Worm (Caenorhabditis elegans) whole organism, L4 larva: ENCODE measurements around the gene F32D8.7.

Experiments used
- T20F7.1 ChIP-seq: fragments of 200-800 bp; sonication (Bioruptor generic); optimal IDR thresholded peaks from 2 replicates; lab custom pipeline; 2018; ENCODE audit warnings: mild to moderate bottlenecking, missing genetic modification characterization, missing compliant biosample characterization
- T26A8.4 ChIP-seq: fragments of 200-800 bp; sonication (Bioruptor generic); IDR thresholded peaks from 2 replicates; pipeline ENCODE4 v1.3.6; 2022; ENCODE audit warnings: missing genetic modification characterization, missing compliant biosample characterization
- Y48G9A.11 ChIP-seq: fragments of 200-800 bp; sonication (Bioruptor generic); IDR thresholded peaks from 2 replicates; pipeline ENCODE4 v1.3.6; 2022; ENCODE audit warnings: missing genetic modification reagents, missing genetic modification characterization, missing compliant biosample characterization
- Y5F2A.4 ChIP-seq: fragments of 200-800 bp; sonication (Bioruptor generic); optimal IDR thresholded peaks from 2 replicates; lab custom pipeline; 2018; ENCODE audit warnings: mild to moderate bottlenecking, missing genetic modification characterization, missing compliant biosample characterization
- ZK337.2 ChIP-seq: fragments of 200-800 bp; sonication (Bioruptor generic); IDR thresholded peaks from 2 replicates; pipeline ENCODE4 v1.3.6; 2022; ENCODE audit warnings: missing genetic modification reagents, missing genetic modification characterization, missing compliant biosample characterization
- ZK546.5 ChIP-seq, 2 experiments: sonication (generic microtip); optimal IDR thresholded peaks; 2 replicates each; lab custom pipeline; 2017; ENCODE audit warnings: missing biosample characterization in 2 of 2, missing genetic modification characterization in 2 of 2
- aly-2 ChIP-seq: sonication (generic microtip); optimal IDR thresholded peaks from 2 replicates; lab custom pipeline; 2018; ENCODE audit warnings: missing biosample characterization, missing genetic modification characterization
- arid-1 ChIP-seq: fragments of 200-800 bp; sonication (Bioruptor generic); conservative IDR thresholded peaks from 2 replicates; pipeline ENCODE4 v1.3.6; 2022; ENCODE audit warnings: missing genetic modification reagents, missing genetic modification characterization, missing compliant biosample characterization
- attf-4 ChIP-seq: sonication (generic microtip); optimal IDR thresholded peaks from 3 replicates; lab custom pipeline; 2017; ENCODE audit warnings: missing biosample characterization, missing genetic modification characterization
- ceh-20 ChIP-seq: fragments of 200-800 bp; sonication (Bioruptor generic); IDR thresholded peaks from 2 replicates; pipeline ENCODE4 v1.3.6; 2022; ENCODE audit warnings: missing genetic modification reagents, missing genetic modification characterization, missing compliant biosample characterization
- ceh-28 ChIP-seq: fragments of 150-350 bp; optimal IDR thresholded peaks from 2 replicates; lab custom pipeline; 2014; ENCODE audit warnings: missing biosample characterization, missing genetic modification reagents, missing genetic modification characterization
- ceh-32 ChIP-seq: sonication (generic microtip); optimal IDR thresholded peaks from 2 replicates; lab custom pipeline; 2016; ENCODE audit warnings: mild to moderate bottlenecking, missing genetic modification characterization, missing compliant biosample characterization; ENCODE audit not compliant: poor library complexity
- ceh-44 ChIP-seq: fragments of 200-800 bp; sonication (Bioruptor generic); IDR thresholded peaks from 2 replicates; pipeline ENCODE4 v1.3.6; 2022; ENCODE audit warnings: missing genetic modification reagents, missing genetic modification characterization, missing compliant biosample characterization
- daf-12 ChIP-seq: fragments of 150-350 bp; optimal IDR thresholded peaks from 2 replicates; lab custom pipeline; 2014; ENCODE audit warnings: missing biosample characterization, missing genetic modification reagents, missing genetic modification characterization
- daf-16 ChIP-seq, 3 experiments: sonication (generic microtip); optimal IDR thresholded peaks; 2 replicates each; lab custom pipeline; 2016 to 2017; ENCODE audit warnings: missing genetic modification characterization in 3 of 3, missing genetic modification reagents in 3 of 3, mild to moderate bottlenecking in 2 of 3, missing compliant biosample characterization in 2 of 3, missing biosample characterization in 1 of 3, moderate library complexity in 1 of 3
- daf-19 ChIP-seq: fragments of 200-800 bp; sonication (Bioruptor generic); conservative IDR thresholded peaks from 2 replicates; pipeline ENCODE4 v1.3.6; 2022; ENCODE audit warnings: missing genetic modification characterization, missing compliant biosample characterization
- dmd-8 ChIP-seq: fragments of 200-800 bp; sonication (Bioruptor generic); IDR thresholded peaks from 2 replicates; pipeline ENCODE4 v1.3.6; 2022; ENCODE audit warnings: missing genetic modification characterization, missing compliant biosample characterization
- dmd-9 ChIP-seq: fragments of 200-800 bp; sonication (Bioruptor generic); IDR thresholded peaks from 2 replicates; pipeline ENCODE4 v1.3.6; 2022; ENCODE audit warnings: missing genetic modification reagents, missing genetic modification characterization, missing compliant biosample characterization
- dpl-1 ChIP-seq: fragments of 150-350 bp; optimal IDR thresholded peaks from 2 replicates; lab custom pipeline; 2014; ENCODE audit warnings: missing biosample characterization, missing genetic modification reagents, missing genetic modification characterization
- dve-1 ChIP-seq: sonication (generic microtip); optimal IDR thresholded peaks from 2 replicates; lab custom pipeline; 2017; ENCODE audit warnings: antibody characterized with exemption, mild to moderate bottlenecking, missing genetic modification characterization, missing compliant biosample characterization; ENCODE audit not compliant: insufficient read depth
- fos-1 ChIP-seq: fragments of 150-350 bp; optimal IDR thresholded peaks from 2 replicates; lab custom pipeline; 2014; ENCODE audit warnings: missing biosample characterization, missing genetic modification characterization
- hlh-11 ChIP-seq: fragments of 200-800 bp; sonication (Bioruptor generic); optimal IDR thresholded peaks from 2 replicates; lab custom pipeline; 2018; ENCODE audit warnings: mild to moderate bottlenecking, missing genetic modification characterization, missing compliant biosample characterization
- hlh-30 ChIP-seq: sonication (generic microtip); optimal IDR thresholded peaks from 2 replicates; lab custom pipeline; 2017; ENCODE audit warnings: antibody characterized with exemption, mild to moderate bottlenecking, missing genetic modification characterization, missing compliant biosample characterization; ENCODE audit not compliant: insufficient read depth
- hmg-1.1 ChIP-seq: fragments of 200-800 bp; sonication (Bioruptor generic); IDR thresholded peaks from 2 replicates; pipeline ENCODE4 v1.3.6; 2022; ENCODE audit warnings: missing genetic modification reagents, missing genetic modification characterization, missing compliant biosample characterization
- lin-13 ChIP-seq: fragments of 150-350 bp; optimal IDR thresholded peaks from 2 replicates; lab custom pipeline; 2014; ENCODE audit warnings: missing biosample characterization, missing genetic modification reagents, missing genetic modification characterization
- lin-29 ChIP-seq: fragments of 200-800 bp; sonication (Bioruptor generic); IDR thresholded peaks from 2 replicates; pipeline ENCODE4 v1.3.6; 2022; ENCODE audit warnings: missing genetic modification reagents, missing genetic modification characterization, missing compliant biosample characterization
- lin-38 ChIP-seq: fragments of 200-800 bp; sonication (Bioruptor generic); IDR thresholded peaks from 2 replicates; pipeline ENCODE4 v1.3.6; 2022; ENCODE audit warnings: missing genetic modification reagents, missing genetic modification characterization, missing compliant biosample characterization
- lin-39 ChIP-seq: fragments of 150-350 bp; optimal IDR thresholded peaks from 2 replicates; lab custom pipeline; 2014; ENCODE audit warnings: missing biosample characterization, missing genetic modification reagents, missing genetic modification characterization
- lsy-2 ChIP-seq, 2 experiments: fragments of 150-350 bp in 1 of 2; sonication (generic microtip) in 1 of 2; optimal IDR thresholded peaks; 2 replicates each; lab custom pipeline; 2014 to 2017; ENCODE audit warnings: missing biosample characterization in 2 of 2, missing genetic modification characterization in 2 of 2
- madf-5 ChIP-seq, 2 experiments: fragments of 200-800 bp; sonication (Bioruptor generic); IDR thresholded peaks; 2 replicates each; pipeline ENCODE4 v1.3.6; 2022; ENCODE audit warnings: missing compliant biosample characterization in 2 of 2, missing genetic modification characterization in 2 of 2
- mes-2 ChIP-seq: sonication (generic microtip); optimal IDR thresholded peaks from 2 replicates; lab custom pipeline; 2016; ENCODE audit warnings: missing genotype, mild to moderate bottlenecking, missing genetic modification characterization, missing compliant biosample characterization; ENCODE audit not compliant: poor library complexity, severe bottlenecking
- mxl-3 ChIP-seq: fragments of 200-800 bp; sonication (Bioruptor generic); optimal IDR thresholded peaks from 2 replicates; lab custom pipeline; 2018; ENCODE audit warnings: mild to moderate bottlenecking, missing genetic modification characterization, missing compliant biosample characterization
- nhr-102 ChIP-seq: sonication (generic microtip); optimal IDR thresholded peaks from 2 replicates; lab custom pipeline; 2016; ENCODE audit warnings: mild to moderate bottlenecking, missing genetic modification characterization, moderate library complexity, missing compliant biosample characterization
- nhr-111 ChIP-seq: fragments of 200-800 bp; sonication (Bioruptor generic); optimal IDR thresholded peaks from 2 replicates; lab custom pipeline; 2018; ENCODE audit warnings: mild to moderate bottlenecking, missing genetic modification characterization, missing compliant biosample characterization
- nhr-237 ChIP-seq: sonication (generic microtip); optimal IDR thresholded peaks from 2 replicates; lab custom pipeline; 2017; ENCODE audit warnings: missing biosample characterization, missing genetic modification characterization
- nhr-25 ChIP-seq: sonication (generic microtip); optimal IDR thresholded peaks from 2 replicates; lab custom pipeline; 2017; ENCODE audit warnings: missing genetic modification characterization, mild to moderate bottlenecking, missing compliant biosample characterization, antibody characterized with exemption, moderate library complexity, borderline replicate concordance; ENCODE audit not compliant: insufficient read depth
- nhr-42 ChIP-seq: fragments of 200-800 bp; sonication (Bioruptor generic); IDR thresholded peaks from 2 replicates; pipeline ENCODE4 v1.3.6; 2022; ENCODE audit warnings: missing genetic modification characterization, missing compliant biosample characterization
- nhr-48 ChIP-seq: sonication (generic microtip); optimal IDR thresholded peaks from 2 replicates; lab custom pipeline; 2016; ENCODE audit warnings: mild to moderate bottlenecking, missing genetic modification characterization, missing compliant biosample characterization
- nhr-6 ChIP-seq: fragments of 150-350 bp; optimal IDR thresholded peaks from 2 replicates; lab custom pipeline; 2014; ENCODE audit warnings: missing biosample characterization, missing genetic modification characterization
- pha-4 ChIP-seq, 2 experiments: fragments of 150-350 bp in 1 of 2; fragments of 200-800 bp in 1 of 2; sonication (Bioruptor generic) in 1 of 2; IDR thresholded peaks in 1 of 2; optimal IDR thresholded peaks in 1 of 2; 2 replicates each; pipeline versions ENCODE4 v1.3.6 to Lab custom; 2014 to 2022; ENCODE audit warnings: missing genetic modification characterization in 2 of 2, missing genetic modification reagents in 2 of 2, missing biosample characterization in 1 of 2, missing compliant biosample characterization in 1 of 2
- pqm-1 ChIP-seq: sonication (generic microtip); optimal IDR thresholded peaks from 2 replicates; lab custom pipeline; 2017; ENCODE audit warnings: missing biosample characterization, missing genetic modification characterization
- snpc-1.2 ChIP-seq: fragments of 200-800 bp; sonication (Bioruptor generic); IDR thresholded peaks from 2 replicates; pipeline ENCODE4 v1.3.6; 2022; ENCODE audit warnings: missing genetic modification reagents, missing genetic modification characterization, missing compliant biosample characterization
- unc-130 ChIP-seq: sonication (generic microtip); optimal IDR thresholded peaks from 2 replicates; lab custom pipeline; 2016; ENCODE audit warnings: missing genetic modification reagents, missing genetic modification characterization, missing compliant biosample characterization
- unc-62 ChIP-seq, 3 experiments: fragments of 150-350 bp in 1 of 3; sonication (generic microtip); optimal IDR thresholded peaks in 2 of 3; peaks in 1 of 3; 1 replicate in 1 of 3; 2 replicates in 2 of 3; lab custom pipeline; 2014 to 2017; ENCODE audit warnings: missing biosample characterization in 3 of 3, missing genetic modification characterization in 3 of 3, missing genetic modification reagents in 3 of 3, missing genotype in 1 of 3
- vab-7 ChIP-seq: fragments of 200-800 bp; sonication (Bioruptor generic); IDR thresholded peaks from 2 replicates; pipeline ENCODE4 v1.3.6; 2022; ENCODE audit warnings: missing genetic modification reagents, missing genetic modification characterization, missing compliant biosample characterization
- zag-1 ChIP-seq: fragments of 150-350 bp; optimal IDR thresholded peaks from 2 replicates; lab custom pipeline; 2014; ENCODE audit warnings: missing biosample characterization, missing genetic modification characterization
- zip-11 ChIP-seq: fragments of 200-800 bp; sonication (Bioruptor generic); IDR thresholded peaks from 2 replicates; pipeline ENCODE4 v1.3.6; 2022; ENCODE audit warnings: missing genetic modification characterization, missing compliant biosample characterization

The F32D8.7 gene

DNA sequence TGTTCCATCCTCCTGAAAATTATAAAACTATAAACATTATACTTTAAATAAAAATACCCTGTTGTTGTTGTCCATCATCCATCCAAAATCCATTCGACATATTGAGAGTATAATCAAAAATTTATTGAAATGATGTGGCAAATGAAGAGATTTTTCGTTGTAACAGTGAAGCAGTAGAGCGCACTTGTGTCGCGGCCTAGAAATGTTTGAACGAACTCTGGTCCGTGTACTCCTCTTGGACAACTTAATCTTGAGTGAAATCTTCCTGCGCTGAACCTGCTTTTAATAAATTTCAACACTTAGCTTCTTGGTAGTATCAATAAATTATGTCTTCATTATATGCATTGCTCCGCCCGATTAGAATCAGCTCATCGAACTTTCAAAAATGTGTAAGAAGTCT lies 3.6 kb upstream of the F32D8.7 start, which contains the start of the genes F32D8.14 and F32D8.5 (continued):
- TF ChIP-seq ZK546.5 (tag; optimal IDR thresholded peaks at IDR 0.05; lab: Kevin White, UChicago) (peak in 1 of 2 experiments; percentile 71), zip-11 (GFP tag; lab: Robert Waterston, UW) (no peak), Y48G9A.11 (no peak), lin-38 (GFP tag; lab: Robert Waterston, UW) (peak; percentile 94), hlh-30 (peak; percentile 49), dpl-1 (GFP tag; lab: Kevin White, UChicago) (peak; percentile 83), nhr-6 (tag; lab: Kevin White, UChicago) (peak; percentile 68), lin-29 (GFP tag; lab: Robert Waterston, UW) (no peak), nhr-111 (no peak), pha-4 (GFP tag; IDR thresholded peaks at IDR 0.05; lab: Robert Waterston, UW) (no peak), pha-4 (tag; optimal IDR thresholded peaks at IDR 0.05; lab: Kevin White, UChicago) (peak; percentile 4), lsy-2 (tag; optimal IDR thresholded peaks at IDR 0.05; lab: Kevin White, UChicago) (peak in 1 of 2 experiments; percentile 90), T20F7.1 (peak; percentile 64), dve-1 (tag; lab: Kevin White, UChicago) (peak; percentile 85), pqm-1 (tag; lab: Kevin White, UChicago) (peak; percentile 1), dmd-9 (GFP tag; lab: Robert Waterston, UW) (no peak), dmd-8 (no peak), ceh-44 (GFP tag; lab: Robert Waterston, UW) (no peak), mxl-3 (GFP tag; lab: Kevin White, UChicago) (peak; percentile 50), hmg-1.1 (GFP tag; lab: Robert Waterston, UW) (peak; percentile 63), fos-1 (tag; lab: Kevin White, UChicago) (no peak), madf-5 (GFP tag; IDR thresholded peaks at IDR 0.05; lab: Robert Waterston, UW) (no peak), nhr-102 (tag; lab: Kevin White, UChicago) (peak; percentile 48), ceh-20 (GFP tag; lab: Robert Waterston, UW) (0 out of 2 replicates have a peak, but pooled peaks have one; percentile 12), unc-130 (peak; percentile 83), ZK337.2 (GFP tag; lab: Robert Waterston, UW) (peak; percentile 77), daf-19 (GFP tag; lab: Robert Waterston, UW) (no peak), ceh-28 (tag; lab: Kevin White, UChicago) (no peak), nhr-48 (tag; lab: Kevin White, UChicago) (peak; percentile 67), snpc-1.2 (GFP tag; lab: Robert Waterston, UW) (no peak), daf-12 (no peak), mes-2 (tag; lab: Kevin White, UChicago) (peak; percentile 98), unc-62 (GFP tag; optimal IDR thresholded peaks at IDR 0.05 in 1 of 2; lab: Kevin White, UChicago) (peak in 1 of 2 experiments; percentile 84), unc-62 (tag; optimal IDR thresholded peaks at IDR 0.05; lab: Kevin White, UChicago) (no peak), hlh-11 (tag; lab: Kevin White, UChicago) (peak; percentile 60), zag-1 (tag; lab: Kevin White, UChicago) (no peak), aly-2 (tag; lab: Kevin White, UChicago) (no peak), vab-7 (GFP tag; lab: Robert Waterston, UW) (peak; percentile 35; the same call in 1 of the 2 replicates)

ce11 chrV:10896295-10896694 lies 1.9 kb upstream of the F32D8.7 start, which contains the start of gene F32D8.13:
TSS of gene F32D8.13 (minus strand) at chrV:10896543.
- TF ChIP-seq dve-1 (tag; lab: Kevin White, UChicago) (no peak), ceh-32 (no peak), ZK337.2 (GFP tag; lab: Robert Waterston, UW) (no peak), arid-1 (GFP tag; lab: Robert Waterston, UW) (no peak), daf-16 (GFP tag; optimal IDR thresholded peaks at IDR 0.05; lab: Kevin White, UChicago) (no peak), daf-16 (tag; optimal IDR thresholded peaks at IDR 0.05; lab: Kevin White, UChicago) (peak; percentile 13), nhr-237 (tag; lab: Kevin White, UChicago) (no peak), Y5F2A.4 (no peak), lin-38 (GFP tag; lab: Robert Waterston, UW) (peak; percentile 28; the same call in 1 of the 2 replicates), hmg-1.1 (GFP tag; lab: Robert Waterston, UW) (no peak), lin-29 (GFP tag; lab: Robert Waterston, UW) (no peak), mes-2 (tag; lab: Kevin White, UChicago) (no peak), zag-1 (tag; lab: Kevin White, UChicago) (no peak), nhr-25 (tag; lab: Kevin White, UChicago) (no peak), nhr-42 (GFP tag; lab: Robert Waterston, UW) (0 out of 2 replicates have a peak, but pooled peaks have one; percentile 6), attf-4 (tag; lab: Kevin White, UChicago) (no peak), T26A8.4 (GFP tag; lab: Robert Waterston, UW) (peak; percentile 45), lin-39 (no peak), lin-13 (GFP tag; lab: Kevin White, UChicago) (no peak)
